Worm (Caenorhabditis elegans) whole organism, mixed stage, embryonic: ENCODE measurements around the gene dmsr-14.

Experiments
- ceh-83 ChIP-seq: fragments of 200-800 bp; sonication (Bioruptor generic); optimal IDR thresholded peaks from 2 replicates; lab custom pipeline; 2018; ENCODE audit warnings: mild to moderate bottlenecking, missing genetic modification characterization, missing compliant biosample characterization
- ces-1 ChIP-seq: fragments of 150-350 bp; optimal IDR thresholded peaks from 2 replicates; lab custom pipeline; 2014; ENCODE audit warnings: missing biosample characterization, missing genetic modification reagents, missing genetic modification characterization
- elt-1 ChIP-seq: sonication (generic microtip); optimal IDR thresholded peaks from 2 replicates; lab custom pipeline; 2017; ENCODE audit warnings: missing genetic modification characterization, mild to moderate bottlenecking, missing compliant biosample characterization, antibody characterized with exemption, moderate library complexity, borderline replicate concordance; ENCODE audit not compliant: insufficient read depth
- ham-2 ChIP-seq: fragments of 200-800 bp; sonication (Bioruptor generic); optimal IDR thresholded peaks from 2 replicates; lab custom pipeline; 2018; ENCODE audit warnings: mild to moderate bottlenecking, missing genetic modification characterization, missing compliant biosample characterization
- hlh-1 ChIP-seq: fragments of 150-350 bp; optimal IDR thresholded peaks from 2 replicates; lab custom pipeline; 2014; ENCODE audit warnings: missing biosample characterization, missing genetic modification reagents, missing genetic modification characterization
- lin-13 ChIP-seq: fragments of 150-350 bp; optimal IDR thresholded peaks from 2 replicates; lab custom pipeline; 2014; ENCODE audit warnings: missing biosample characterization, missing genetic modification characterization
- nhr-12 ChIP-seq: fragments of 150-350 bp; optimal IDR thresholded peaks from 2 replicates; lab custom pipeline; 2014; ENCODE audit warnings: missing biosample characterization, missing genetic modification characterization
- nhr-76 ChIP-seq: sonication (generic microtip); optimal IDR thresholded peaks from 2 replicates; lab custom pipeline; 2017; ENCODE audit warnings: missing biosample characterization, missing genetic modification characterization
- sem-2 ChIP-seq: fragments of 200-800 bp; sonication (Bioruptor generic); optimal IDR thresholded peaks from 2 replicates; lab custom pipeline; 2018; ENCODE audit warnings: mild to moderate bottlenecking, missing genetic modification characterization, missing compliant biosample characterization
- snpc-4 ChIP-seq: fragments of 150-350 bp; optimal IDR thresholded peaks from 2 replicates; lab custom pipeline; 2014; ENCODE audit warnings: missing biosample characterization, missing genetic modification characterization
- tbx-8 ChIP-seq: fragments of 200-800 bp; sonication (Bioruptor generic); optimal IDR thresholded peaks from 2 replicates; lab custom pipeline; 2018; ENCODE audit warnings: mild to moderate bottlenecking, missing genetic modification characterization, moderate library complexity, missing compliant biosample characterization
- unc-39 ChIP-seq: fragments of 150-350 bp; optimal IDR thresholded peaks from 2 replicates; lab custom pipeline; 2014; ENCODE audit warnings: missing biosample characterization, missing genetic modification characterization
- unc-62 ChIP-seq: fragments of 150-350 bp; optimal IDR thresholded peaks from 2 replicates; lab custom pipeline; 2014; ENCODE audit warnings: missing biosample characterization, missing genetic modification reagents, missing genetic modification characterization

DNA sequence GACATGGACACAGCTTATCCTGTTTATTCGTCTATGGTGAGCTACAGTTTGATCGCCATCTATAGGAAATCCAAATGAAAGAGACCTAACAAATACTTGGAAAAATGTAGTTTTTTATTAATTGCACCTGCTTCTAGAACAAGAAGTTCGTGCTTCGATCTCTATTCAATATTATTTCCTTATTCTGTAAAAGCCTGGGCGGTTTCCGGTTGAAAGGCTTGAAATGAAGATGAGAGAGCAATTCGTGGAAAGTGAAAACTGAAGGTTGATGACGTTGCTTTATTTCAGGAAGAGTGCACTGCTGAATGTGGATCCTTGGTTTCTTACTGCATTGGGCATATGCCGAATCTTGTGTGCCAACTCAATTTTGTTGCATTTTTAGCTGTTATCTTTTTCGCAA lies 36.4 kb downstream of the dmsr-14 start:
- TF ChIP-seq nhr-76 (tag; lab: Kevin White, UChicago) (no peak), hlh-1 (tag; lab: Kevin White, UChicago) (no peak), ham-2 (GFP tag; lab: Kevin White, UChicago) (no peak), nhr-12 (tag; lab: Kevin White, UChicago) (no peak), snpc-4 (tag; lab: Kevin White, UChicago) (no peak), lin-13 (no peak), unc-39 (tag; lab: Kevin White, UChicago) (no peak), ces-1 (GFP tag; lab: Kevin White, UChicago) (no peak), unc-62 (GFP tag; lab: Kevin White, UChicago) (no peak), elt-1 (no peak), tbx-8 (no peak), ceh-83 (GFP tag; lab: Kevin White, UChicago) (no peak), sem-2 (GFP tag; lab: Kevin White, UChicago) (no peak)
